Worm (Caenorhabditis elegans) whole organism, L3 larva: ENCODE results near the gene K10H10.6.

Source experiments
- R02D3.7 ChIP-seq: fragments of 150-350 bp; optimal IDR thresholded peaks from 2 replicates; lab custom pipeline; 2014; ENCODE audit warnings: missing biosample characterization, missing genetic modification characterization
- aly-2 ChIP-seq: fragments of 150-350 bp; optimal IDR thresholded peaks from 2 replicates; lab custom pipeline; 2014; ENCODE audit warnings: missing biosample characterization, missing genetic modification characterization
- ceh-9 ChIP-seq: sonication (generic microtip); optimal IDR thresholded peaks from 2 replicates; lab custom pipeline; 2018; ENCODE audit warnings: missing biosample characterization, missing genetic modification characterization
- egl-5 ChIP-seq: fragments of 150-350 bp; optimal IDR thresholded peaks from 2 replicates; lab custom pipeline; 2017; ENCODE audit warnings: missing biosample characterization, missing genetic modification reagents, missing genetic modification characterization, inconsistent platforms
- elt-1 ChIP-seq: fragments of 150-350 bp; optimal IDR thresholded peaks from 2 replicates; lab custom pipeline; 2014; ENCODE audit warnings: missing biosample characterization, missing genetic modification characterization
- elt-2 ChIP-seq: sonication (generic microtip); optimal IDR thresholded peaks from 2 replicates; lab custom pipeline; 2016; ENCODE audit warnings: missing genetic modification reagents, mild to moderate bottlenecking, missing genetic modification characterization, missing compliant biosample characterization
- elt-3 ChIP-seq, 3 experiments: fragments of 150-350 bp in 1 of 3; sonication (generic microtip) in 2 of 3; optimal IDR thresholded peaks; 2 replicates in 2 of 3; 4 replicates in 1 of 3; lab custom pipeline; 2014 to 2017; ENCODE audit warnings: missing biosample characterization in 3 of 3, missing genetic modification characterization in 3 of 3
- eor-1 ChIP-seq, 2 experiments: fragments of 150-350 bp; optimal IDR thresholded peaks; 2 replicates each; lab custom pipeline; 2014 to 2018; ENCODE audit warnings: missing biosample characterization in 2 of 2, missing genetic modification characterization in 2 of 2
- fkh-10 ChIP-seq: sonication (generic microtip); optimal IDR thresholded peaks from 2 replicates; lab custom pipeline; 2017; ENCODE audit warnings: missing biosample characterization, missing genetic modification reagents, missing genetic modification characterization
- fkh-2 ChIP-seq: fragments of 150-350 bp; optimal IDR thresholded peaks from 2 replicates; lab custom pipeline; 2014; ENCODE audit warnings: missing biosample characterization, missing genetic modification reagents, missing genetic modification characterization
- lin-39 ChIP-seq: fragments of 150-350 bp; optimal IDR thresholded peaks from 2 replicates; lab custom pipeline; 2018; ENCODE audit warnings: missing biosample characterization, missing genetic modification reagents, missing genetic modification characterization
- lsy-12 ChIP-seq: sonication (generic microtip); optimal IDR thresholded peaks from 2 replicates; lab custom pipeline; 2016; ENCODE audit warnings: mild to moderate bottlenecking, missing genetic modification characterization, missing compliant biosample characterization
- mml-1 ChIP-seq: fragments of 150-350 bp; sonication (generic microtip); optimal IDR thresholded peaks from 3 replicates; lab custom pipeline; 2014; ENCODE audit warnings: missing biosample characterization, missing genetic modification characterization
- nfya-1 ChIP-seq: sonication (generic microtip); optimal IDR thresholded peaks from 2 replicates; lab custom pipeline; 2017; ENCODE audit warnings: missing genetic modification characterization, mild to moderate bottlenecking, missing compliant biosample characterization, antibody characterized with exemption, moderate library complexity; ENCODE audit not compliant: insufficient read depth
- nhr-12 ChIP-seq: fragments of 150-350 bp; optimal IDR thresholded peaks from 2 replicates; lab custom pipeline; 2014; ENCODE audit warnings: missing biosample characterization, missing genetic modification characterization
- nhr-23 ChIP-seq: fragments of 150-350 bp; optimal IDR thresholded peaks from 2 replicates; lab custom pipeline; 2014; ENCODE audit warnings: missing biosample characterization, missing genetic modification reagents, missing genetic modification characterization
- nhr-76 ChIP-seq: fragments of 150-350 bp; sonication (generic microtip); optimal IDR thresholded peaks from 5 replicates; lab custom pipeline; 2014; ENCODE audit warnings: missing biosample characterization, missing genetic modification characterization
- pha-4 ChIP-seq: fragments of 150-350 bp; optimal IDR thresholded peaks from 2 replicates; lab custom pipeline; 2014; ENCODE audit warnings: missing biosample characterization, missing genetic modification reagents, missing genetic modification characterization
- pqm-1 ChIP-seq: fragments of 150-350 bp; optimal IDR thresholded peaks from 2 replicates; lab custom pipeline; 2017; ENCODE audit warnings: missing biosample characterization, missing genetic modification characterization, inconsistent platforms
- sea-2 ChIP-seq: fragments of 150-350 bp; sonication (generic microtip); optimal IDR thresholded peaks from 4 replicates; lab custom pipeline; 2014; ENCODE audit warnings: missing biosample characterization, missing genetic modification reagents, missing genetic modification characterization
- skn-1 ChIP-seq: fragments of 150-350 bp; optimal IDR thresholded peaks from 2 replicates; lab custom pipeline; 2014; ENCODE audit warnings: missing biosample characterization, missing genetic modification characterization
- snpc-4 ChIP-seq: fragments of 150-350 bp; optimal IDR thresholded peaks from 2 replicates; lab custom pipeline; 2014; ENCODE audit warnings: missing biosample characterization, missing genetic modification characterization
- tbx-2 ChIP-seq: sonication (generic microtip); optimal IDR thresholded peaks from 2 replicates; lab custom pipeline; 2016; ENCODE audit warnings: mild to moderate bottlenecking, missing genetic modification characterization, missing compliant biosample characterization
- unc-39 ChIP-seq: sonication (generic microtip); optimal IDR thresholded peaks from 4 replicates; lab custom pipeline; 2017; ENCODE audit warnings: missing biosample characterization, missing genetic modification characterization
- zag-1 ChIP-seq: fragments of 150-350 bp; optimal IDR thresholded peaks from 2 replicates; lab custom pipeline; 2014; ENCODE audit warnings: missing biosample characterization, missing genetic modification characterization
- ztf-11 ChIP-seq: fragments of 150-350 bp; optimal IDR thresholded peaks from 2 replicates; lab custom pipeline; 2014; ENCODE audit warnings: missing biosample characterization, missing genetic modification characterization
- ztf-4 ChIP-seq: fragments of 150-350 bp; optimal IDR thresholded peaks from 2 replicates; lab custom pipeline; 2014; ENCODE audit warnings: missing biosample characterization, missing genetic modification characterization

K10H10.6 gene

DNA sequence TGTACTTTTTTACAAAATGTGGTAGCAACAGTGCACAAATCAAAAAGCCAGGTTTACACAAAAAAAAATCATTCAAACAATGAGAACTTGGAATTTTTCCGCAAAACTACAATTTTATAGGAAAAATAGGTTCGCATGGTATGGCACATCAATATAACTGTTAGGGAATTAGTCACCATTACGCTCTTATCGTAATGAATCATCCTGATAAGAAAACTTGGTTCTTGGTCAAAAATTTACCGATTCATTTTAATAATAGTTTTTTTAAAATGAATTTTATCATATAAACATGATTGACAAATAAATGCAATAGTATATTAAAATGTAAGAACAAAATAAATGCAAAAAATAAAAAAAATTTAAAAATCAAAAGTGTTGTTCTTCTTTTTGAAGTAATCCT is 37.5 kb downstream of the K10H10.6 start:
- TF ChIP-seq elt-3 (tag; optimal IDR thresholded peaks at IDR 0.05; lab: Kevin White, UChicago) (no peak), skn-1 (no peak), nfya-1 (no peak), lsy-12 (no peak), ztf-4 (tag; lab: Kevin White, UChicago) (no peak), mml-1 (tag; lab: Kevin White, UChicago) (no peak), unc-39 (no peak), nhr-76 (tag; lab: Kevin White, UChicago) (no peak), elt-2 (tag; lab: Kevin White, UChicago) (peak; percentile 59), zag-1 (tag; lab: Kevin White, UChicago) (no peak), ceh-9 (tag; lab: Kevin White, UChicago) (no peak), lin-39 (tag; lab: Kevin White, UChicago) (no peak), pqm-1 (tag; lab: Kevin White, UChicago) (peak; percentile 66)

DNA sequence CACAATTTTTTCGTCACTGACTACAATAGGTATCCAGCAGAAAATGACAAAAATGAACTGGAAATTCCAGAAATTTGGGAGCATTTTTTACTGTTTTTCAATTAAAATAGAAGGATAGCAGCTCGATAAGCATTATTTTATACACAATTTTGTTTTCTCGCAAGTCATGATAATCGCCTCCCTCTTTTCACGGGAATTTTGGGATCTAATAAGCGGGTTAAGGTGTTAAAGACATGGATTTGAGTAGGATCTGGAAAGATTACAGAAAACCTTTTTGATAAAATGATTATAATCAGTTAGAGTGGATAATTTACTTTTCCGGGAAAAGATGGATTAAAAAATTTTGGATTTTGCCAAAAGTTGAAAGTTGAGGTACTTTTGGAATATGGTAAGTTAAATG is 45.6 kb downstream of the K10H10.6 start, which contains the start of gene gcy-29:
gcy-29 (minus strand) TSS at position 101 of the 400 bp plus-strand sequence.
- TF ChIP-seq eor-1 (tag; optimal IDR thresholded peaks at IDR 0.05; lab: Kevin White, UChicago) (no peak), elt-1 (tag; lab: Kevin White, UChicago) (no peak), sea-2 (GFP tag; lab: Kevin White, UChicago) (no peak), nhr-12 (tag; lab: Kevin White, UChicago) (no peak), fkh-2 (tag; lab: Kevin White, UChicago) (no peak), snpc-4 (tag; lab: Kevin White, UChicago) (no peak), ztf-11 (tag; lab: Kevin White, UChicago) (no peak)

DNA sequence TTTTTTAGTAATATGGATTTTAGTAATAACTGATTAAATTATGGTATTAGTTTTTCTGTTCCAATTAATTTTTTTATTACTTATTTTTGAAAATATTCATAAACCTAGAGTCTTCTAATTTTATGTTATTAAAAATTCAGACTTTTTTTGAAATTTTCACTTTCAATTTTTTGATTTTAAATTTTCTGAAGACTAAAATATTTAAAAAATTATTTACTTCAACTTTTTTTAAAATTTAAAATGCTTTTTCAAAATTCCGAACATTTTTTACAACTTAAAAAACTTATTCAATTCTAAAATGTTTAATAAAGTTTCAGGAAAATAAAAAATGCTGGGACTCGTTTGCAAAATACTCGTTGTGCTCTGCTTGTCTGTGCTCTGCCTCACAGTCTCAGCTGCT is 47.5 kb downstream of the K10H10.6 start, which contains the start of gene nlp-41:
nlp-41 (plus strand) TSS at position 301 of the 400 bp plus-strand sequence.
- TF ChIP-seq fkh-10 (GFP tag; lab: Kevin White, UChicago): no peak
- TF ChIP-seq skn-1: no peak
- TF ChIP-seq egl-5: no peak
- TF ChIP-seq aly-2 (tag; lab: Kevin White, UChicago): no peak
- no peak for TF ChIP-seq elt-3 (tag; optimal IDR thresholded peaks at IDR 0.05; lab: Kevin White, UChicago)
- TF ChIP-seq tbx-2 (tag; lab: Kevin White, UChicago): no peak
- TF ChIP-seq fkh-2 (tag; lab: Kevin White, UChicago): no peak
- no peak for TF ChIP-seq nhr-23 (tag; lab: Kevin White, UChicago)
- no peak for TF ChIP-seq R02D3.7 (tag; lab: Kevin White, UChicago)
- TF ChIP-seq ceh-9 (tag; lab: Kevin White, UChicago): no peak
- no peak for TF ChIP-seq pha-4 (tag; lab: Kevin White, UChicago)
